Worm (Caenorhabditis elegans) whole organism, L1 larva: Measurements from ENCODE around the gene act-5.
A peak's percentile ranks its signal among the peaks of the same experiment; 100 is the strongest.

ENCODE experiments used
- C04F5.9 ChIP-seq: sonication (generic microtip); optimal IDR thresholded peaks from 2 replicates; lab custom pipeline; 2016; ENCODE audit warnings: missing genetic modification characterization, missing compliant biosample characterization
- blmp-1 ChIP-seq: fragments of 150-350 bp; optimal IDR thresholded peaks from 2 replicates; lab custom pipeline; 2014; ENCODE audit warnings: missing biosample characterization, missing genetic modification characterization
- dsc-1 ChIP-seq: sonication (generic microtip); optimal IDR thresholded peaks from 2 replicates; lab custom pipeline; 2016; ENCODE audit warnings: mild to moderate bottlenecking, missing genetic modification characterization, missing compliant biosample characterization
- efl-3 ChIP-seq: fragments of 200-800 bp; sonication (Bioruptor generic); optimal IDR thresholded peaks from 2 replicates; lab custom pipeline; 2018; ENCODE audit warnings: mild to moderate bottlenecking, missing genetic modification characterization, missing compliant biosample characterization
- elt-2 ChIP-seq: sonication (generic microtip); optimal IDR thresholded peaks from 2 replicates; lab custom pipeline; 2016; ENCODE audit warnings: missing genetic modification characterization, mild to moderate bottlenecking, inconsistent platforms, missing compliant biosample characterization, missing genetic modification reagents
- elt-3 ChIP-seq, 6 experiments: fragments of 150-350 bp in 1 of 6; sonication (generic microtip); optimal IDR thresholded peaks; 2 replicates each; lab custom pipeline; 2017 to 2018; ENCODE audit warnings: missing biosample characterization in 6 of 6, missing genetic modification characterization in 6 of 6, inconsistent platforms in 1 of 6
- ets-5 ChIP-seq: fragments of 200-800 bp; sonication (Bioruptor generic); IDR thresholded peaks from 2 replicates; pipeline ENCODE4 v1.3.6; 2022; ENCODE audit warnings: missing genetic modification characterization, missing compliant biosample characterization
- hlh-4 ChIP-seq: sonication (generic microtip); optimal IDR thresholded peaks from 2 replicates; lab custom pipeline; 2016; ENCODE audit warnings: mild to moderate bottlenecking, missing genetic modification characterization, missing compliant biosample characterization
- lin-14 ChIP-seq: fragments of 200-800 bp; sonication (Bioruptor generic); optimal IDR thresholded peaks from 2 replicates; lab custom pipeline; 2018; ENCODE audit warnings: mild to moderate bottlenecking, missing genetic modification characterization, moderate library complexity, missing compliant biosample characterization
- lin-35 ChIP-seq, 2 experiments: fragments of 150-350 bp; optimal IDR thresholded peaks; 2 replicates each; lab custom pipeline; 2014; ENCODE audit warnings: missing biosample characterization in 2 of 2, missing genetic modification characterization in 2 of 2, missing genetic modification reagents in 2 of 2
- lin-39 ChIP-seq: fragments of 150-350 bp; optimal IDR thresholded peaks from 2 replicates; lab custom pipeline; 2014; ENCODE audit warnings: missing biosample characterization, missing genetic modification reagents, missing genetic modification characterization
- lir-3 ChIP-seq: sonication (generic microtip); optimal IDR thresholded peaks from 2 replicates; lab custom pipeline; 2016; ENCODE audit warnings: mild to moderate bottlenecking, missing genetic modification characterization, moderate library complexity, missing compliant biosample characterization; ENCODE audit not compliant: poor library complexity
- nhr-11 ChIP-seq: fragments of 150-350 bp; optimal IDR thresholded peaks from 2 replicates; lab custom pipeline; 2014; ENCODE audit warnings: missing biosample characterization, missing genetic modification characterization
- nhr-237 ChIP-seq: fragments of 150-350 bp; optimal IDR thresholded peaks from 2 replicates; lab custom pipeline; 2014; ENCODE audit warnings: missing biosample characterization, missing genetic modification characterization
- nhr-84 ChIP-seq: sonication (generic microtip); optimal IDR thresholded peaks from 2 replicates; lab custom pipeline; 2017; ENCODE audit warnings: missing biosample characterization, missing genetic modification characterization
- nhr-85 ChIP-seq: sonication (generic microtip); peaks from one replicate; lab custom pipeline; 2016; ENCODE audit warnings: missing genetic modification characterization, inconsistent platforms, missing compliant biosample characterization
- rnt-1 ChIP-seq: sonication (generic microtip); optimal IDR thresholded peaks from 2 replicates; lab custom pipeline; 2016; ENCODE audit warnings: mild to moderate bottlenecking, missing genetic modification characterization, moderate library complexity, missing compliant biosample characterization
- snu-23 ChIP-seq: sonication (generic microtip); optimal IDR thresholded peaks from 2 replicates; lab custom pipeline; 2016; ENCODE audit warnings: missing genetic modification characterization, missing compliant biosample characterization
- unc-86 ChIP-seq: sonication (generic microtip); optimal IDR thresholded peaks from 2 replicates; lab custom pipeline; 2016; ENCODE audit warnings: missing genetic modification characterization, missing compliant biosample characterization
- xbp-1 ChIP-seq: sonication (generic microtip); optimal IDR thresholded peaks from 2 replicates; lab custom pipeline; 2016; ENCODE audit warnings: missing genetic modification characterization, missing compliant biosample characterization

act-5 gene

DNA sequence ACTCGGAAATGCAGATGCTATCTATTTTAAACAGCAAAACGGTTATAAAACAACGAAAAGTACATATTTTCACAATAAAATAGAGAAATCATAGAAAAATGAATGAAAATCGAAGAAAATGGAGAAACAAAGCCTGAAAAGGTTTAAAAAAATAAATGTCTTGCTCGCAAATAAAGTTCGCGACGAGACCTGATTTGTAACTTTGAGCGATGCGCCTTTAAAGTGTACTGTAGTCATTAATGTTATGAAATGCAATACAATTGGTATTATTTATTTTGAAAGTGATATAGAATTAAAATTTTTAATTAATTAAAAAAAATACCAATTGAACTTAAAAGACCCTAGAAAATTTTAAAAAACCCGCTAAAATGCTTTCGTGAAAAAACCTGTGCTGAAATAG, 44.6 kb downstream of the act-5 start:
- no peak for TF ChIP-seq lin-39 (tag; lab: Kevin White, UChicago)
- TF ChIP-seq, all 84 proteins: peak for 0

DNA sequence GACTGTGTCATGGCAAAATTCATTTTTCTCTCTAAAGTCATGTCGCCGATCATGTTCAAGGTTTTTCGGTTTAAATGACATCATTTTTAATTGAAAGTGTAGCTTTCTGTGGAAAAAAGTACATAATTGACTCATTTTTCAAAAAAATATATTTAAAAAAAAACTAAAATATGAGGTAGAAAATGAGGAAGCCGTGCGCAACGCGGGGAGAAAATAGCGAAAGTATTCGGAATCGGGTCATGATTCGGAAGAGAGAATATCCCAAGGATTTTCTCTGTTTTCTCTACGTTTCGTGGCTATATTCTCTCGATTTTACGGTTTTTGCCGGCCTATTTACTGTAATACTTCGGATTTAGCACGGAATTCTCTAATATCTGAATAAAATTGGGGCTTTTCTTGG, 45.2 kb downstream of the act-5 start:
- TF ChIP-seq nhr-85 (tag; lab: Kevin White, UChicago) (peak; percentile 71), elt-2 (no peak), ets-5 (GFP tag; lab: Robert Waterston, UW) (no peak), lir-3 (tag; lab: Kevin White, UChicago) (no peak), blmp-1 (tag; lab: Kevin White, UChicago) (peak; percentile 99), unc-86 (no peak), elt-3 (tag; optimal IDR thresholded peaks at IDR 0.05; lab: Kevin White, UChicago) (peak in 1 of 6 experiments; percentile 44), efl-3 (GFP tag; lab: Kevin White, UChicago) (no peak), lin-14 (no peak)

DNA sequence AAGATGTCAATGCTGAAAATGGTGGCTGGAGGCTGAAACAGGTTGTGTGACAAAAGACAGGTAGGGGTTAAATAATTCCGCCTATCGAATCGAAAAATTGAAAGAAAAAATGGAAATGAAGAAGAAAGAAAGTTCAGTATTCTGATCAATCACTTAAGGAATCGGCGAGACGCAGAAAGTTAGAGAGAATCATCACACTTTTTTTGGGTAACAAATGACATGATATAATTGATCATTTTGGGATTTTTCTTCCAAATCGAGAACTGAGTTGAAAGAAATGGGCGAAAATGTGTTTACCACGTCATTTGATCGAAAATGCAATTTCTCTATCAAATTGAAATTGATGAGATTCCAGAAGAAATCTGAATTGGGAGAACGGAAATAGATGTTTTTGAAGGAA, 49.8 kb downstream of the act-5 start:
- TF ChIP-seq nhr-85 (tag; lab: Kevin White, UChicago) (peak; percentile 58), elt-2 (no peak), snu-23 (peak; percentile 5), lin-35 (GFP tag; optimal IDR thresholded peaks at IDR 0.05; lab: Kevin White, UChicago) (peak in 1 of 2 experiments; percentile 24), rnt-1 (tag; lab: Kevin White, UChicago) (no peak), elt-3 (tag; optimal IDR thresholded peaks at IDR 0.05; lab: Kevin White, UChicago) (peak in 1 of 6 experiments; percentile 33), blmp-1 (tag; lab: Kevin White, UChicago) (peak; percentile 80)
- TF ChIP-seq, all 84 proteins: peak for 5

DNA sequence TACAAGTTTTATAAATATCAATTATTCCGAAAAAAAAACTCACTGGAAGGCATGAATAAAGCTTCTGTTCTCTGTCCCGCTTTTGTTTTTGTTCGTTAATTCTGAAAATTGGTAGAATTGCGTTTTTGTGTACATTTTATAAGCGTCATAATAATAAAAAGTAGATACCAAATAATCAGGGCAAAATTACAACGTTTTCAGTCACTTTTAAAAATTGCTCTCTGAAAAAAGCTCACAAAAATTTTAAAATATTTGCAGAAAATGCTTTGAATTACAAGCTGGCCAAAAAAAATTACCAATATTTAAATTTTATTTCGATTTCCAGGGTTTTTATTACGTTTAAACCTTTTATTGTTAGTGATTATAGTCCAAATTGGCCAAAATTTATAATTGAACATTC, 50.6 kb downstream of the act-5 start, which contains the start of gene scav-2:
scav-2 (minus strand) TSS at position 101 of the 400 bp plus-strand sequence.
- TF ChIP-seq dsc-1 (tag; lab: Kevin White, UChicago) = no peak
- TF ChIP-seq nhr-11 (tag; lab: Kevin White, UChicago) = no peak
- TF ChIP-seq C04F5.9 (tag; lab: Kevin White, UChicago) = no peak
- TF ChIP-seq nhr-84 = no peak
- no peak for TF ChIP-seq nhr-237 (tag; lab: Kevin White, UChicago)
- no peak for TF ChIP-seq xbp-1 (tag; lab: Kevin White, UChicago)
- TF ChIP-seq hlh-4 = no peak
- TF ChIP-seq, all 84 proteins: peak for 0
